Worm (Caenorhabditis elegans) whole organism, L1 larva: ENCODE data around the gene T09E8.4.

Experiments
- C04F5.9 ChIP-seq: sonication (generic microtip); optimal IDR thresholded peaks from 2 replicates; lab custom pipeline; 2016; ENCODE audit warnings: missing genetic modification characterization, missing compliant biosample characterization
- C34B4.2 ChIP-seq: sonication (generic microtip); optimal IDR thresholded peaks from 2 replicates; lab custom pipeline; 2017; ENCODE audit warnings: mild to moderate bottlenecking, missing genetic modification characterization, missing compliant biosample characterization
- F16B12.6 ChIP-seq: fragments of 150-350 bp; optimal IDR thresholded peaks from 2 replicates; lab custom pipeline; 2014; ENCODE audit warnings: missing biosample characterization, missing genetic modification characterization
- Y116A8C.19 ChIP-seq: sonication (generic microtip); optimal IDR thresholded peaks from 2 replicates; lab custom pipeline; 2016; ENCODE audit warnings: missing compliant biosample characterization, missing genetic modification characterization, borderline replicate concordance
- aha-1 ChIP-seq: fragments of 150-350 bp; optimal IDR thresholded peaks from 2 replicates; lab custom pipeline; 2014; ENCODE audit warnings: missing biosample characterization, missing genetic modification characterization
- alr-1 ChIP-seq: fragments of 200-800 bp; sonication (Bioruptor generic); optimal IDR thresholded peaks from 2 replicates; lab custom pipeline; 2018; ENCODE audit warnings: borderline replicate concordance, mild to moderate bottlenecking, missing genetic modification characterization, missing compliant biosample characterization
- ceh-63 ChIP-seq: fragments of 200-800 bp; sonication (Bioruptor generic); optimal IDR thresholded peaks from 2 replicates; lab custom pipeline; 2018; ENCODE audit warnings: mild to moderate bottlenecking, missing genetic modification characterization, missing compliant biosample characterization
- ceh-8 ChIP-seq: fragments of 200-800 bp; sonication (Bioruptor generic); optimal IDR thresholded peaks from 2 replicates; lab custom pipeline; 2018; ENCODE audit warnings: mild to moderate bottlenecking, missing genetic modification characterization, moderate library complexity, missing compliant biosample characterization
- ceh-90 ChIP-seq: sonication (generic microtip); optimal IDR thresholded peaks from 2 replicates; lab custom pipeline; 2016; ENCODE audit warnings: missing genetic modification characterization, missing compliant biosample characterization
- efl-1 ChIP-seq, 4 experiments: fragments of 150-350 bp; optimal IDR thresholded peaks in 3 of 4; peaks in 1 of 4; 1 replicate in 1 of 4; 2 replicates in 3 of 4; lab custom pipeline; 2014; ENCODE audit warnings: missing biosample characterization in 2 of 4, missing genetic modification characterization in 2 of 4, missing genetic modification reagents in 2 of 4
- efl-3 ChIP-seq: fragments of 200-800 bp; sonication (Bioruptor generic); optimal IDR thresholded peaks from 2 replicates; lab custom pipeline; 2018; ENCODE audit warnings: mild to moderate bottlenecking, missing genetic modification characterization, missing compliant biosample characterization
- ets-5 ChIP-seq: fragments of 200-800 bp; sonication (Bioruptor generic); IDR thresholded peaks from 2 replicates; pipeline ENCODE4 v1.3.6; 2022; ENCODE audit warnings: missing genetic modification characterization, missing compliant biosample characterization
- fkh-10 ChIP-seq: sonication (generic microtip); optimal IDR thresholded peaks from 2 replicates; lab custom pipeline; 2017; ENCODE audit warnings: missing biosample characterization, missing genetic modification reagents, missing genetic modification characterization
- fkh-4 ChIP-seq: sonication (generic microtip); optimal IDR thresholded peaks from 2 replicates; lab custom pipeline; 2016; ENCODE audit warnings: missing compliant biosample characterization, missing genetic modification characterization, borderline replicate concordance
- grh-1 ChIP-seq: fragments of 200-800 bp; sonication (Bioruptor generic); IDR thresholded peaks from 2 replicates; pipeline ENCODE4 v1.3.6; 2022; ENCODE audit warnings: missing genetic modification reagents, missing genetic modification characterization, missing compliant biosample characterization
- hlh-17 ChIP-seq: fragments of 200-800 bp; sonication (Bioruptor generic); optimal IDR thresholded peaks from 2 replicates; lab custom pipeline; 2018; ENCODE audit warnings: missing genetic modification characterization, mild to moderate bottlenecking, missing compliant biosample characterization, moderate library complexity, borderline replicate concordance
- hpl-2 ChIP-seq: fragments of 150-350 bp; optimal IDR thresholded peaks from 2 replicates; lab custom pipeline; 2014; ENCODE audit warnings: missing biosample characterization, missing genetic modification reagents, missing genetic modification characterization
- irx-1 ChIP-seq: sonication (generic microtip); optimal IDR thresholded peaks from 2 replicates; lab custom pipeline; 2016; ENCODE audit warnings: missing genetic modification characterization, missing compliant biosample characterization
- isw-1 ChIP-seq: fragments of 200-800 bp; sonication (Bioruptor generic); IDR thresholded peaks from 2 replicates; pipeline ENCODE4 v1.3.6; 2022; ENCODE audit warnings: missing genetic modification characterization, missing compliant biosample characterization
- jun-1 ChIP-seq: fragments of 150-350 bp; optimal IDR thresholded peaks from 2 replicates; lab custom pipeline; 2014; ENCODE audit warnings: missing biosample characterization, missing genetic modification reagents, missing genetic modification characterization
- lin-13 ChIP-seq: fragments of 150-350 bp; optimal IDR thresholded peaks from 2 replicates; lab custom pipeline; 2014; ENCODE audit warnings: missing biosample characterization, missing genetic modification reagents, missing genetic modification characterization
- lin-14 ChIP-seq: fragments of 200-800 bp; sonication (Bioruptor generic); optimal IDR thresholded peaks from 2 replicates; lab custom pipeline; 2018; ENCODE audit warnings: mild to moderate bottlenecking, missing genetic modification characterization, moderate library complexity, missing compliant biosample characterization
- lin-35 ChIP-seq, 2 experiments: fragments of 150-350 bp; optimal IDR thresholded peaks; 2 replicates each; lab custom pipeline; 2014; ENCODE audit warnings: missing biosample characterization in 2 of 2, missing genetic modification characterization in 2 of 2, missing genetic modification reagents in 2 of 2
- lin-39 ChIP-seq: fragments of 150-350 bp; optimal IDR thresholded peaks from 2 replicates; lab custom pipeline; 2014; ENCODE audit warnings: missing biosample characterization, missing genetic modification reagents, missing genetic modification characterization
- lir-3 ChIP-seq: sonication (generic microtip); optimal IDR thresholded peaks from 2 replicates; lab custom pipeline; 2016; ENCODE audit warnings: mild to moderate bottlenecking, missing genetic modification characterization, moderate library complexity, missing compliant biosample characterization; ENCODE audit not compliant: poor library complexity
- lsy-2 ChIP-seq, 2 experiments: fragments of 150-350 bp; optimal IDR thresholded peaks; 2 replicates each; lab custom pipeline; 2014; ENCODE audit warnings: missing biosample characterization in 2 of 2, missing genetic modification characterization in 2 of 2
- mab-9 ChIP-seq: fragments of 200-800 bp; sonication (Bioruptor generic); IDR thresholded peaks from 2 replicates; pipeline ENCODE4 v1.3.6; 2022; ENCODE audit warnings: missing genetic modification reagents, missing genetic modification characterization, missing compliant biosample characterization
- mdl-1 ChIP-seq, 2 experiments: fragments of 150-350 bp; optimal IDR thresholded peaks; 2 replicates each; lab custom pipeline; 2014 to 2017; ENCODE audit warnings: missing biosample characterization in 2 of 2, missing genetic modification characterization in 2 of 2, inconsistent platforms in 1 of 2
- mep-1 ChIP-seq: fragments of 150-350 bp; optimal IDR thresholded peaks from 2 replicates; lab custom pipeline; 2014; ENCODE audit warnings: missing biosample characterization, missing genetic modification characterization
- nhr-12 ChIP-seq: sonication (generic microtip); optimal IDR thresholded peaks from 2 replicates; lab custom pipeline; 2017; ENCODE audit warnings: missing biosample characterization, missing genetic modification characterization
- nhr-19 ChIP-seq: fragments of 200-800 bp; sonication (Bioruptor generic); conservative IDR thresholded peaks from 2 replicates; pipeline ENCODE4 v1.3.6; 2022; ENCODE audit warnings: missing genetic modification characterization, missing compliant biosample characterization
- nhr-237 ChIP-seq: fragments of 150-350 bp; optimal IDR thresholded peaks from 2 replicates; lab custom pipeline; 2014; ENCODE audit warnings: missing biosample characterization, missing genetic modification characterization
- nhr-47 ChIP-seq: sonication (generic microtip); optimal IDR thresholded peaks from 2 replicates; lab custom pipeline; 2016; ENCODE audit warnings: mild to moderate bottlenecking, missing genetic modification characterization, moderate library complexity, missing compliant biosample characterization
- nhr-76 ChIP-seq: sonication (generic microtip); optimal IDR thresholded peaks from 2 replicates; lab custom pipeline; 2017; ENCODE audit warnings: missing biosample characterization, missing genetic modification characterization
- nhr-77 ChIP-seq: fragments of 150-350 bp; optimal IDR thresholded peaks from 2 replicates; lab custom pipeline; 2014; ENCODE audit warnings: missing biosample characterization, missing genetic modification characterization
- nhr-84 ChIP-seq: sonication (generic microtip); optimal IDR thresholded peaks from 2 replicates; lab custom pipeline; 2017; ENCODE audit warnings: missing biosample characterization, missing genetic modification characterization
- nhr-85 ChIP-seq: sonication (generic microtip); peaks from one replicate; lab custom pipeline; 2016; ENCODE audit warnings: missing genetic modification characterization, inconsistent platforms, missing compliant biosample characterization
- pag-3 ChIP-seq: sonication (generic microtip); optimal IDR thresholded peaks from 2 replicates; lab custom pipeline; 2017; ENCODE audit warnings: missing genetic modification characterization, mild to moderate bottlenecking, missing compliant biosample characterization, antibody characterized with exemption, borderline replicate concordance; ENCODE audit not compliant: insufficient read depth
- pax-3 ChIP-seq: fragments of 200-800 bp; sonication (Bioruptor generic); optimal IDR thresholded peaks from 2 replicates; lab custom pipeline; 2018; ENCODE audit warnings: mild to moderate bottlenecking, missing genetic modification characterization, moderate library complexity, missing compliant biosample characterization
- pqm-1 ChIP-seq: sonication (generic microtip); optimal IDR thresholded peaks from 3 replicates; lab custom pipeline; 2017; ENCODE audit warnings: missing biosample characterization, missing genetic modification characterization
- skn-1 ChIP-seq: fragments of 150-350 bp; optimal IDR thresholded peaks from 2 replicates; lab custom pipeline; 2014; ENCODE audit warnings: missing biosample characterization, missing genetic modification characterization
- snu-23 ChIP-seq: sonication (generic microtip); optimal IDR thresholded peaks from 2 replicates; lab custom pipeline; 2016; ENCODE audit warnings: missing genetic modification characterization, missing compliant biosample characterization
- sup-37 ChIP-seq: fragments of 200-800 bp; sonication (Bioruptor generic); optimal IDR thresholded peaks from 2 replicates; lab custom pipeline; 2018; ENCODE audit warnings: mild to moderate bottlenecking, missing genetic modification characterization, missing compliant biosample characterization
- swsn-7 ChIP-seq: sonication (generic microtip); optimal IDR thresholded peaks from 2 replicates; lab custom pipeline; 2016; ENCODE audit warnings: missing genetic modification characterization, missing compliant biosample characterization
- tbx-2 ChIP-seq: sonication (generic microtip); optimal IDR thresholded peaks from 2 replicates; lab custom pipeline; 2016; ENCODE audit warnings: missing genetic modification characterization, missing compliant biosample characterization
- tlp-1 ChIP-seq: fragments of 150-350 bp; optimal IDR thresholded peaks from 2 replicates; lab custom pipeline; 2014; ENCODE audit warnings: missing biosample characterization, missing genetic modification characterization
- unc-130 ChIP-seq: fragments of 150-350 bp; optimal IDR thresholded peaks from 2 replicates; lab custom pipeline; 2017; ENCODE audit warnings: missing biosample characterization, missing genetic modification characterization, inconsistent platforms
- unc-86 ChIP-seq: sonication (generic microtip); optimal IDR thresholded peaks from 2 replicates; lab custom pipeline; 2016; ENCODE audit warnings: missing genetic modification characterization, missing compliant biosample characterization
- unc-98 ChIP-seq: fragments of 200-800 bp; sonication (Bioruptor generic); IDR thresholded peaks from 2 replicates; pipeline ENCODE4 v1.3.6; 2022; ENCODE audit warnings: missing genetic modification characterization, missing compliant biosample characterization
- vab-15 ChIP-seq: sonication (generic microtip); optimal IDR thresholded peaks from 2 replicates; lab custom pipeline; 2017; ENCODE audit warnings: missing genotype, mild to moderate bottlenecking, missing genetic modification characterization, missing compliant biosample characterization
- xbp-1 ChIP-seq: sonication (generic microtip); optimal IDR thresholded peaks from 2 replicates; lab custom pipeline; 2016; ENCODE audit warnings: missing genetic modification characterization, missing compliant biosample characterization

Gene T09E8.4

DNA sequence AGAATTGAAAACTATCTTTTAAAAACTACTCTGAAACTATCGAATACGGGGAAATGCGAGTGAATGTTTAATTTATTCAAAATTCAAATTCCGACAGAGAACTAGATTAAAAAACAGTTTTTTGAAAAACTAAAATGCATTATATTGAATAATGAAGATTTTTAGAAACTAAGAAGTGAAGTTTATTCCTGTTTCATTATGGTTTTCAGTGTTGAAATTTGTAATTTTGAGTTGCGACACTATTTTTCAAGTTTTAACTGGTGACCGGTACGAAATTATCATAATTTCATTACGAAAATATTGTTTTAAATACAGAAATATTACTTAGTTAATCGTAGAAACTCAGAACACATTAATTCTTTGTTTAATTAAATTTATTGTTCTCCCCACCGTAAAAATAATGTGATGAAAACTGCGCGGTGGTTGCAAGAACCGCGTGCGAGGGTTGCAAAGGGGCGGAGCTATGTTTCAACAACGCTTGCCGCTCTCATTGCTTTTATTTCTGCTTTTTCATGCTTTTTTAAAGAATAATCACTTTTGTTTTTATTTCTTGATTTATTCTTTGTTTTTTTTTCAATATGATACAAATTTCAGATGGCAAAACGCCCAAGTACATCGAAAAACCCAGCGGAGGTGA, 7.8 kb downstream of the T09E8.4 start, which contains the start of gene him-17 (continued):
- TF ChIP-seq C34B4.2 (no peak), nhr-237 (tag; lab: Kevin White, UChicago) (no peak), nhr-77 (no peak), nhr-19 (GFP tag; lab: Robert Waterston, UW) (peak; percentile 60), grh-1 (GFP tag; lab: Robert Waterston, UW) (no peak), irx-1 (no peak), tbx-2 (tag; lab: Kevin White, UChicago) (peak; percentile 61), nhr-76 (tag; lab: Kevin White, UChicago) (no peak), hpl-2 (no peak), ceh-8 (GFP tag; lab: Kevin White, UChicago) (no peak), vab-15 (tag; lab: Kevin White, UChicago) (no peak), lin-14 (no peak), nhr-84 (tag; lab: Kevin White, UChicago) (no peak), skn-1 (tag; lab: Kevin White, UChicago) (peak; percentile 55), lin-35 (GFP tag; optimal IDR thresholded peaks at IDR 0.05; lab: Kevin White, UChicago) (peak; percentile 9 to 28), mdl-1 (tag; optimal IDR thresholded peaks at IDR 0.05; lab: Kevin White, UChicago) (no peak), fkh-4 (tag; lab: Kevin White, UChicago) (no peak), alr-1 (tag; lab: Kevin White, UChicago) (no peak), sup-37 (GFP tag; lab: Kevin White, UChicago) (no peak), unc-98 (no peak), F16B12.6 (tag; lab: Kevin White, UChicago) (no peak), snu-23 (GFP tag; lab: Kevin White, UChicago) (peak; percentile 47), isw-1 (GFP tag; lab: Robert Waterston, UW) (peak; percentile 6; the same call in 1 of the 2 replicates), mab-9 (GFP tag; lab: Robert Waterston, UW) (no peak), pax-3 (tag; lab: Kevin White, UChicago) (peak; percentile 24), nhr-85 (tag; lab: Kevin White, UChicago) (peak; percentile 79), lsy-2 (tag; optimal IDR thresholded peaks at IDR 0.05; lab: Kevin White, UChicago) (peak; percentile 33 to 45), swsn-7 (tag; lab: Kevin White, UChicago) (peak; percentile 70), C04F5.9 (tag; lab: Kevin White, UChicago) (no peak), unc-86 (tag; lab: Kevin White, UChicago) (peak; percentile 27), lin-13 (GFP tag; lab: Kevin White, UChicago) (peak; percentile 23), ceh-90 (tag; lab: Kevin White, UChicago) (no peak), mep-1 (tag; lab: Kevin White, UChicago) (no peak), efl-1 (optimal IDR thresholded peaks at IDR 0.05; lab: Kevin White, UChicago) (peak; percentile 7 to 50), efl-1 (GFP tag; optimal IDR thresholded peaks at IDR 0.05 in 1 of 2; lab: Kevin White, UChicago) (peak; percentile 33 to 93), ets-5 (GFP tag; lab: Robert Waterston, UW) (no peak), nhr-47 (tag; lab: Kevin White, UChicago) (peak; percentile 59), hlh-17 (GFP tag; lab: Kevin White, UChicago) (no peak), nhr-12 (tag; lab: Kevin White, UChicago) (no peak), Y116A8C.19 (tag; lab: Kevin White, UChicago) (no peak), lir-3 (tag; lab: Kevin White, UChicago) (no peak), jun-1 (tag; lab: Kevin White, UChicago) (peak; percentile 19), lin-39 (no peak), fkh-10 (GFP tag; lab: Kevin White, UChicago) (no peak), ceh-63 (GFP tag; lab: Kevin White, UChicago) (no peak), aha-1 (tag; lab: Kevin White, UChicago) (no peak), efl-3 (GFP tag; lab: Kevin White, UChicago) (no peak), pqm-1 (no peak), tlp-1 (tag; lab: Kevin White, UChicago) (no peak), pag-3 (tag; lab: Kevin White, UChicago) (no peak), unc-130 (tag; lab: Kevin White, UChicago) (peak; percentile 72), xbp-1 (peak; percentile 50)
